Fruit fly (Drosophila melanogaster): Measurements from ENCODE around the gene Arglu1.

Gene Arglu1

DNA sequence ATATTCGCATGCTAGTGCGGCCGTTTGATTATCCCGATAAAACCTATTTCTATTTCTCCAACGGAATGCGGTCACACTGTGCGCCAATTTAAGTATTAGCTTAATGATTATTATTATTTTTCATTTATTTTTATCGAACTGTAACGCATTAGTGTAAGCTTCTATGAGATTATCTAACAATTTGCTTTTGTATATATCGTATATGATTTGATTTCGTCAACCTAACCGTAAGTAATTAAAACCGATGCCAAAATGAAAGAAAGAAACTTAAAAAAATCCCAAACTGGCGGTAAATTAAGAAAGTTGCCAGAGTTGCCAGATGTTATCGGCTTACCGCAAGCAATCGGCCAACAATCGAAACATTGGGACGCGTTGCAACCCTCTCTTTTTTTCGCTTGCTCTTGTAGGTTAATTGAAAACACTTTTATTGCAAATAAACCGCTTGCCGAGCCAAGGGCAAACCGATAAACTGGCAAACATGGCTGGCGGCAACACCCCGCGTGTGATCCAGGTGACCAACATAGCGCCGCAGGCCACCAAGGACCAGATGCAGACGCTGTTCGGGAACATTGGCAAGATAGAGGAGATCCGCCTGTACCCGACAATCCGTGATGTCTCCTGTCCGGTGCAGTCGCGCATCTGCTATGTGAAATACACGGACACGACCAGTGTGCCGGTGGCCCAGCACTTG is 25.2 kb downstream of the Arglu1 start, which contains the start of the genes Etl1 and Srp54 (continued):
- TF ChIP-seq phol (tag; optimal IDR thresholded peaks at IDR 0.05) (peak; percentile 42), CG5245 (GFP tag; optimal IDR thresholded peaks at IDR 0.05) (no peak), CG12659 (GFP tag; optimal IDR thresholded peaks at IDR 0.05) (peak; percentile 60), nmo (GFP tag; optimal IDR thresholded peaks at IDR 0.05) (peak; percentile 42), pum (GFP tag; optimal IDR thresholded peaks at IDR 0.05) (no peak), bigmax (GFP tag; optimal IDR thresholded peaks at IDR 0.05) (peak; percentile 75), corto (GFP tag; optimal IDR thresholded peaks at IDR 0.05) (no peak), cato (GFP tag; optimal IDR thresholded peaks at IDR 0.05; ENCODE audit: borderline replicate concordance) (no peak), slbo (GFP tag; IDR thresholded peaks at IDR 0.05) (peak; percentile 17; the same call in 1 of the 2 replicates), cg (GFP tag; optimal IDR thresholded peaks at IDR 0.05) (peak; percentile 9), CG5180 (GFP tag; optimal IDR thresholded peaks at IDR 0.05) (no peak), CG34422 (GFP tag; IDR thresholded peaks at IDR 0.05) (0 out of 3 replicates have a peak, but pooled peaks have one; percentile 25), Atf-2 (GFP tag; optimal IDR thresholded peaks at IDR 0.05) (no peak), CG14014 (GFP tag; IDR thresholded peaks at IDR 0.05) (no peak), CG6175 (GFP tag; IDR thresholded peaks at IDR 0.05) (no peak), ro (GFP tag; IDR thresholded peaks at IDR 0.05) (no peak), CG8924 (tag; optimal IDR thresholded peaks at IDR 0.05) (peak; percentile 10), CG11456 (GFP tag; IDR thresholded peaks at IDR 0.05) (no peak), CG13894 (tag; optimal IDR thresholded peaks at IDR 0.05) (no peak), Lpt (GFP tag; optimal IDR thresholded peaks at IDR 0.05) (no peak), dmrt99B (tag; optimal IDR thresholded peaks at IDR 0.05) (no peak), Ets65A (GFP tag) (peak; percentile 33), CG16815 (GFP tag; optimal IDR thresholded peaks at IDR 0.05) (no peak), CG2875 (GFP tag; optimal IDR thresholded peaks at IDR 0.05) (no peak), bcd (GFP tag; optimal IDR thresholded peaks at IDR 0.05) (no peak), fru (optimal IDR thresholded peaks at IDR 0.05) (no peak), Fer2 (tag; optimal IDR thresholded peaks at IDR 0.05) (no peak), GATAe (GFP tag; conservative IDR thresholded peaks at IDR 0.05) (no peak), lmd (GFP tag; IDR thresholded peaks at IDR 0.05) (no peak), CHES-1-like (GFP tag; optimal IDR thresholded peaks at IDR 0.05) (no peak), ham (GFP tag; IDR thresholded peaks at IDR 0.05) (no peak), eve (GFP tag; optimal IDR thresholded peaks at IDR 0.05) (no peak), Dref (GFP tag; IDR thresholded peaks at IDR 0.05) (peak; percentile 56), CG6654 (GFP tag; optimal IDR thresholded peaks at IDR 0.05) (no peak), sr (GFP tag; IDR thresholded peaks at IDR 0.05) (no peak), CG8089 (GFP tag; optimal IDR thresholded peaks at IDR 0.05) (no peak), sens-2 (GFP tag; IDR thresholded peaks at IDR 0.05) (no peak), zf30C (GFP tag; optimal IDR thresholded peaks at IDR 0.05) (no peak), kah (GFP tag; optimal IDR thresholded peaks at IDR 0.05) (no peak), CG31365 (tag; optimal IDR thresholded peaks at IDR 0.05) (no peak), vvl (GFP tag; IDR thresholded peaks at IDR 0.05) (no peak), pb (GFP tag; optimal IDR thresholded peaks at IDR 0.05) (no peak), HLH54F (GFP tag; optimal IDR thresholded peaks at IDR 0.05) (no peak), jing (GFP tag; optimal IDR thresholded peaks at IDR 0.05) (no peak), Med (GFP tag) (peak; percentile 66), Doc2 (GFP tag; IDR thresholded peaks at IDR 0.05) (no peak), trh (GFP tag; optimal IDR thresholded peaks at IDR 0.05) (no peak), gem (tag; optimal IDR thresholded peaks at IDR 0.05) (peak; percentile 24), Sin3A (optimal IDR thresholded peaks at IDR 0.05) (peak; percentile 93), Hsf (GFP tag; optimal IDR thresholded peaks at IDR 0.05) (no peak), CG15696 (tag; optimal IDR thresholded peaks at IDR 0.05) (no peak), CG8944 (GFP tag; optimal IDR thresholded peaks at IDR 0.05) (no peak)
